Worm (Caenorhabditis elegans) whole organism, L2 larva: ENCODE data around the gene btf-1.

Source experiments
- elt-1 ChIP-seq: fragments of 150-350 bp; optimal IDR thresholded peaks from 2 replicates; lab custom pipeline; 2014; ENCODE audit warnings: missing biosample characterization, missing genetic modification characterization
- skn-1 ChIP-seq: sonication (generic microtip); optimal IDR thresholded peaks from 2 replicates; lab custom pipeline; 2017; ENCODE audit warnings: missing biosample characterization, missing genetic modification characterization
- unc-62 ChIP-seq: fragments of 150-350 bp; optimal IDR thresholded peaks from 2 replicates; lab custom pipeline; 2014; ENCODE audit warnings: missing biosample characterization, missing genetic modification reagents, missing genetic modification characterization

DNA sequence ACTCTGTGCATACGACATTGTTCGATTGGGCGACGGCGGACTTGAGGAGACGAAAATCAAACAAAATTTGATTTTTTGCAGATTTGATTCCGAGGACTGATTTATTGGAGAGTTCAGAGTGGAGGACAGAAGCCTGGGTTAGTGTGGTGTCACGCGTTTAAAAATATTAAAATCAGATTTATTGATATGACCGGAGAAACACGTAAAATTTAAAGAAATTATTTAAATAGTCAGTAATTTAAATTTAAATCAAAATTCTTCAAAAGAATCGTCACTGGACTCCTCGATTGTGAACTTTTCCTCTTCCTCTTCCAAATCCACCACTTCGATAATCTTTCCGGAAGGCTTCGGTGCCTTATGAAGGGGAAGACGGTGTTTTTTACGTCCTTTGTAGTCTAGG is 46.7 kb upstream of the btf-1 start, which contains the start of gene spe-18:
- TF ChIP-seq unc-62 (GFP tag; lab: Kevin White, UChicago) (no peak), elt-1 (no peak), skn-1 (no peak)
